Fruit fly (Drosophila melanogaster) whole organism, wandering third instar larva: ENCODE results near the gene CG43116.

Experiments
- GATAd ChIP-seq: sonication (Bioruptor generic); optimal IDR thresholded peaks from 2 replicates; lab custom pipeline; 2016; ENCODE audit warnings: missing biosample characterization, missing genetic modification characterization
- Hr78 ChIP-seq: fragments of >200 bp; optimal IDR thresholded peaks from 2 replicates; lab custom pipeline; 2017; ENCODE audit warnings: missing biosample characterization, missing genetic modification characterization
- OdsH ChIP-seq: fragments of 200-800 bp; sonication (Bioruptor generic); optimal IDR thresholded peaks from 2 replicates; lab custom pipeline; 2016; ENCODE audit warnings: missing biosample characterization, mild to moderate bottlenecking, missing genetic modification characterization
- Vsx2 ChIP-seq: fragments of 200-300, 225-300 bp; sonication (Bioruptor generic); optimal IDR thresholded peaks from 2 replicates; lab custom pipeline; 2018; ENCODE audit warnings: missing biosample characterization, missing genetic modification characterization; ENCODE audit not compliant: partially characterized antibody
- brk ChIP-seq: fragments of 200-800 bp; sonication (Bioruptor generic); optimal IDR thresholded peaks from 2 replicates; lab custom pipeline; 2016; ENCODE audit warnings: missing biosample characterization, mild to moderate bottlenecking, missing genetic modification characterization
- fru ChIP-seq: fragments of 200-800 bp; sonication (Bioruptor generic); optimal IDR thresholded peaks from 3 replicates; lab custom pipeline; 2016; ENCODE audit warnings: missing biosample characterization, mild to moderate bottlenecking, missing genetic modification characterization
- h ChIP-seq: fragments of 200-800 bp; sonication (Bioruptor generic); optimal IDR thresholded peaks from 3 replicates; lab custom pipeline; 2016; ENCODE audit warnings: missing biosample characterization, mild to moderate bottlenecking, missing genetic modification characterization
- pan ChIP-seq: fragments of >200 bp; optimal IDR thresholded peaks from 2 replicates; lab custom pipeline; 2017
- psq ChIP-seq: fragments of 200-800 bp; sonication (Bioruptor generic); optimal IDR thresholded peaks from 3 replicates; lab custom pipeline; 2017; ENCODE audit warnings: missing biosample characterization, mild to moderate bottlenecking, missing genetic modification characterization, moderate library complexity
- sage ChIP-seq: fragments of 200-800 bp; sonication (Bioruptor generic); optimal IDR thresholded peaks from 2 replicates; lab custom pipeline; 2016; ENCODE audit warnings: missing biosample characterization, mild to moderate bottlenecking, missing genetic modification characterization
- sv ChIP-seq: fragments of 200-800 bp; sonication (Bioruptor generic); optimal IDR thresholded peaks from 3 replicates; lab custom pipeline; 2016; ENCODE audit warnings: missing biosample characterization, missing genetic modification characterization

- TF ChIP-seq Vsx2 (GFP tag; lab: Kevin White, UChicago) (no peak), GATAd (GFP tag; lab: Kevin White, UChicago) (no peak), pan (lab: Kevin White, UChicago) (no peak), brk (GFP tag; lab: Kevin White, UChicago) (no peak), sv (GFP tag; lab: Kevin White, UChicago) (no peak), OdsH (GFP tag; lab: Kevin White, UChicago) (no peak), h (GFP tag; lab: Kevin White, UChicago) (no peak), Hr78 (GFP tag; lab: Kevin White, UChicago) (no peak), psq (GFP tag; lab: Kevin White, UChicago) (no peak), sage (no peak), fru (GFP tag; lab: Kevin White, UChicago) (no peak)
Measured at dm6 chr3R:26014262-26014833, 17.6 kb upstream of the CG43116 start, which contains the start of gene Kaz-m1.
